Fruit fly (Drosophila melanogaster) whole organism, embryonic: ENCODE results near the gene rhea.

Experiments
- B-H1 ChIP-seq: fragments of 200-800 bp; sonication (Bioruptor generic); IDR thresholded peaks from 3 replicates; pipeline ENCODE4 v1.3.6; 2022; ENCODE audit warnings: missing biosample characterization, missing genetic modification characterization
- Blimp-1 ChIP-seq: fragments of 200-800 bp; sonication (Bioruptor generic); optimal IDR thresholded peaks from 3 replicates; lab custom pipeline; 2018; ENCODE audit warnings: missing biosample characterization, missing genetic modification characterization, mild to moderate bottlenecking, moderate library complexity, missing genetic modification reagents
- CG1024 ChIP-seq: fragments of 200-800 bp; sonication (Bioruptor generic); IDR thresholded peaks from 2 replicates; pipeline ENCODE4 v1.3.6; 2022; ENCODE audit warnings: missing biosample characterization, missing genetic modification characterization
- CG10959 ChIP-seq: fragments of 200-800 bp; sonication (Bioruptor generic); IDR thresholded peaks from 2 replicates; pipeline ENCODE4 v1.3.6; 2022; ENCODE audit warnings: missing biosample characterization, missing genetic modification characterization
- CG12236 ChIP-seq: fragments of 200-800 bp; sonication (Bioruptor generic); optimal IDR thresholded peaks from 2 replicates; lab custom pipeline; 2016; ENCODE audit warnings: missing biosample characterization, missing genetic modification characterization
- CG1233 ChIP-seq: fragments of 200-800 bp; sonication (Bioruptor generic); optimal IDR thresholded peaks from 4 replicates; lab custom pipeline; 2018; ENCODE audit warnings: missing biosample characterization, mild to moderate bottlenecking, missing genetic modification characterization
- CG14014 ChIP-seq: fragments of 200-800 bp; sonication (Bioruptor generic); IDR thresholded peaks from 2 replicates; pipeline ENCODE4 v1.3.6; 2022; ENCODE audit warnings: missing biosample characterization, missing genetic modification characterization
- CG1529 ChIP-seq: fragments of 200-800 bp; sonication (Bioruptor generic); optimal IDR thresholded peaks from 3 replicates; lab custom pipeline; 2018; ENCODE audit warnings: missing biosample characterization, missing genetic modification characterization
- CG15514 ChIP-seq: fragments of 200-800 bp; sonication (Bioruptor generic); optimal IDR thresholded peaks from 3 replicates; lab custom pipeline; 2017; ENCODE audit warnings: missing biosample characterization, missing genetic modification characterization, mild to moderate bottlenecking, moderate library complexity, missing genetic modification reagents
- CG17385 ChIP-seq: fragments of 200-800 bp; sonication (Bioruptor generic); optimal IDR thresholded peaks from 3 replicates; lab custom pipeline; 2018; ENCODE audit warnings: missing biosample characterization, mild to moderate bottlenecking, missing genetic modification characterization
- CG34376 ChIP-seq: fragments of 200-800 bp; sonication (Bioruptor generic); optimal IDR thresholded peaks from 2 replicates; lab custom pipeline; 2018; ENCODE audit warnings: missing biosample characterization, mild to moderate bottlenecking, missing genetic modification characterization
- CG5953 ChIP-seq: fragments of 200-800 bp; sonication (Bioruptor generic); IDR thresholded peaks from 2 replicates; pipeline ENCODE4 v1.3.6; 2022; ENCODE audit warnings: missing biosample characterization, missing genetic modification characterization
- CG6854 ChIP-seq: fragments of 200-800 bp; sonication (Bioruptor generic); optimal IDR thresholded peaks from 3 replicates; lab custom pipeline; 2017; ENCODE audit warnings: missing biosample characterization, mild to moderate bottlenecking, missing genetic modification characterization
- CG7745 ChIP-seq: fragments of 200-800 bp; sonication (Bioruptor generic); optimal IDR thresholded peaks from 2 replicates; lab custom pipeline; 2018; ENCODE audit warnings: missing biosample characterization, mild to moderate bottlenecking, missing genetic modification characterization, moderate library complexity
- CG8359 ChIP-seq: fragments of 200-800 bp; sonication (Bioruptor generic); optimal IDR thresholded peaks from 2 replicates; lab custom pipeline; 2017; ENCODE audit warnings: missing biosample characterization, mild to moderate bottlenecking, missing genetic modification characterization, borderline replicate concordance
- Dek ChIP-seq: fragments of 200-800 bp; sonication (Bioruptor generic); optimal IDR thresholded peaks from 3 replicates; lab custom pipeline; 2019; ENCODE audit warnings: missing biosample characterization, mild to moderate bottlenecking, missing genetic modification characterization, moderate library complexity
- Dip3 ChIP-seq: fragments of 200-800 bp; sonication (Bioruptor generic); optimal IDR thresholded peaks from 3 replicates; lab custom pipeline; 2016; ENCODE audit warnings: missing biosample characterization, missing genetic modification characterization
- Dref ChIP-seq: fragments of 200-800 bp; sonication (Bioruptor generic); IDR thresholded peaks from 2 replicates; pipeline ENCODE4 v1.3.6; 2022; ENCODE audit warnings: missing biosample characterization, missing genetic modification characterization
- ERR ChIP-seq: fragments of 200-800 bp; sonication (Bioruptor generic); optimal IDR thresholded peaks from 2 replicates; lab custom pipeline; 2016; ENCODE audit warnings: missing biosample characterization, missing genetic modification characterization
- Gsc ChIP-seq: fragments of 200-800 bp; sonication (Bioruptor generic); IDR thresholded peaks from 2 replicates; pipeline ENCODE4 v1.3.6; 2022; ENCODE audit warnings: missing biosample characterization, missing genetic modification characterization
- Mrtf ChIP-seq: fragments of 200-800 bp; sonication (Bioruptor generic); IDR thresholded peaks from 3 replicates; pipeline ENCODE4 v1.3.6; 2022; ENCODE audit warnings: missing biosample characterization, missing genetic modification characterization
- Nf-YC ChIP-seq: fragments of 200-800 bp; optimal IDR thresholded peaks from 3 replicates; lab custom pipeline; 2019; ENCODE audit warnings: missing biosample characterization, mild to moderate bottlenecking, missing genetic modification characterization, moderate library complexity
- Oaz ChIP-seq: fragments of 200-800 bp; sonication (Bioruptor generic); IDR thresholded peaks from 2 replicates; pipeline ENCODE4 v1.3.6; 2022; ENCODE audit warnings: missing biosample characterization, missing genetic modification characterization
- Oli ChIP-seq: fragments of 200-800 bp; sonication (Bioruptor generic); optimal IDR thresholded peaks from 2 replicates; lab custom pipeline; 2018; ENCODE audit warnings: missing biosample characterization, mild to moderate bottlenecking, missing genetic modification characterization, moderate library complexity
- Pdp1 ChIP-seq, 2 experiments: fragments of 200-800 bp; sonication (Bioruptor generic); optimal IDR thresholded peaks; 3 replicates each; lab custom pipeline; 2016; ENCODE audit warnings: missing biosample characterization in 2 of 2, missing genetic modification characterization in 2 of 2, mild to moderate bottlenecking in 1 of 2, moderate library complexity in 1 of 2
- Poxn ChIP-seq: fragments of 200-800 bp; sonication (Bioruptor generic); IDR thresholded peaks from 2 replicates; pipeline ENCODE4 v1.3.6; 2022; ENCODE audit warnings: missing biosample characterization, missing genetic modification characterization
- Sry-β ChIP-seq: fragments of 200-800 bp; sonication (Bioruptor generic); optimal IDR thresholded peaks from 2 replicates; lab custom pipeline; 2018; ENCODE audit warnings: missing biosample characterization, mild to moderate bottlenecking, missing genetic modification characterization, moderate library complexity
- Ssrp ChIP-seq: fragments of 200-800 bp; sonication (Bioruptor generic); optimal IDR thresholded peaks from 2 replicates; lab custom pipeline; 2018; ENCODE audit warnings: missing biosample characterization, mild to moderate bottlenecking, missing genetic modification characterization, moderate library complexity
- Usf ChIP-seq: fragments of 200-800 bp; sonication (Bioruptor generic); optimal IDR thresholded peaks from 2 replicates; lab custom pipeline; 2017; ENCODE audit warnings: missing genotype, missing biosample characterization, missing genetic modification characterization
- amos ChIP-seq: fragments of 200-800 bp; sonication (Bioruptor generic); IDR thresholded peaks from 2 replicates; pipeline ENCODE4 v1.3.6; 2022; ENCODE audit warnings: missing biosample characterization, missing genetic modification characterization; ENCODE audit not compliant: partially characterized antibody
- ara ChIP-seq: fragments of 200-800 bp; sonication (Bioruptor generic); IDR thresholded peaks from 2 replicates; pipeline ENCODE4 v1.3.6; 2022; ENCODE audit warnings: missing biosample characterization, missing genetic modification characterization
- cad ChIP-seq: fragments of >200 bp; optimal IDR thresholded peaks from 2 replicates; lab custom pipeline; 2017; ENCODE audit warnings: missing biosample characterization, missing genetic modification characterization
- chinmo ChIP-seq: fragments of 200-800 bp; sonication (Bioruptor generic); IDR thresholded peaks from 4 replicates; pipeline ENCODE4 v1.3.6; 2022; ENCODE audit warnings: missing biosample characterization, missing genetic modification characterization; ENCODE audit not compliant: partially characterized antibody
- dati ChIP-seq: fragments of 200-800 bp; sonication (Bioruptor generic); IDR thresholded peaks from 2 replicates; pipeline ENCODE4 v1.3.6; 2022; ENCODE audit warnings: missing biosample characterization, missing genetic modification characterization
- dpn ChIP-seq, 2 experiments: fragments of 200-800 bp; sonication (Bioruptor generic); optimal IDR thresholded peaks; 3 replicates each; lab custom pipeline; 2016; ENCODE audit warnings: missing biosample characterization in 2 of 2, missing genetic modification characterization in 2 of 2
- en ChIP-seq: fragments of 200-800 bp; sonication (Bioruptor generic); optimal IDR thresholded peaks from 2 replicates; lab custom pipeline; 2016; ENCODE audit warnings: missing biosample characterization, missing genetic modification characterization
- esg ChIP-seq: fragments of 200-800 bp; sonication (Bioruptor generic); conservative IDR thresholded peaks from 2 replicates; pipeline ENCODE4 v1.3.6; 2022; ENCODE audit warnings: missing biosample characterization, missing genetic modification characterization
- fru ChIP-seq: fragments of >200 bp; optimal IDR thresholded peaks from 2 replicates; lab custom pipeline; 2017
- knrl ChIP-seq: fragments of 200-800 bp; sonication (Bioruptor generic); IDR thresholded peaks from 3 replicates; pipeline ENCODE4 v1.3.6; 2022; ENCODE audit warnings: missing biosample characterization, missing genetic modification characterization; ENCODE audit not compliant: partially characterized antibody
- org-1 ChIP-seq: fragments of 200-800 bp; sonication (Bioruptor generic); optimal IDR thresholded peaks from 2 replicates; lab custom pipeline; 2017; ENCODE audit warnings: missing biosample characterization, missing genetic modification characterization
- schlank ChIP-seq: fragments of 200-800 bp; sonication (Bioruptor generic); optimal IDR thresholded peaks from 2 replicates; lab custom pipeline; 2018; ENCODE audit warnings: missing biosample characterization, mild to moderate bottlenecking, missing genetic modification characterization
- scrt ChIP-seq: fragments of 200-800 bp; sonication (Bioruptor generic); optimal IDR thresholded peaks from 2 replicates; lab custom pipeline; 2018; ENCODE audit warnings: missing biosample characterization, mild to moderate bottlenecking, missing genetic modification characterization, moderate library complexity
- seq ChIP-seq: fragments of 200-800 bp; sonication (Bioruptor generic); IDR thresholded peaks from 2 replicates; pipeline ENCODE4 v1.3.6; 2022; ENCODE audit warnings: missing biosample characterization, missing genetic modification characterization
- slbo ChIP-seq: fragments of 200-800 bp; sonication (Bioruptor generic); IDR thresholded peaks from 2 replicates; pipeline ENCODE4 v1.3.6; 2022; ENCODE audit warnings: missing biosample characterization, missing genetic modification characterization
- stwl ChIP-seq: fragments of 200-800 bp; sonication (Bioruptor generic); optimal IDR thresholded peaks from 3 replicates; lab custom pipeline; 2018; ENCODE audit warnings: missing biosample characterization, mild to moderate bottlenecking, missing genetic modification characterization, moderate library complexity
- sug ChIP-seq: fragments of 200-800 bp; optimal IDR thresholded peaks from 2 replicates; lab custom pipeline; 2019; ENCODE audit warnings: missing biosample characterization, mild to moderate bottlenecking, missing genetic modification characterization, moderate library complexity
- tll ChIP-seq, 2 experiments: fragments of 200-800 bp in 1 of 2; fragments of >200 bp in 1 of 2; sonication (Bioruptor generic) in 1 of 2; optimal IDR thresholded peaks; 2 replicates each; lab custom pipeline; 2017 to 2019; ENCODE audit warnings: missing biosample characterization in 2 of 2, missing genetic modification characterization in 2 of 2, mild to moderate bottlenecking in 1 of 2, moderate library complexity in 1 of 2
- vnd ChIP-seq: fragments of 200-800 bp; sonication (Bioruptor generic); IDR thresholded peaks from 3 replicates; pipeline ENCODE4 v1.3.6; 2022; ENCODE audit warnings: missing biosample characterization, missing genetic modification characterization; ENCODE audit not compliant: partially characterized antibody
- z ChIP-seq: fragments of 200-800 bp; sonication (Bioruptor generic); IDR thresholded peaks from 3 replicates; pipeline ENCODE4 v1.3.6; 2022; ENCODE audit warnings: missing biosample characterization, missing genetic modification characterization

The rhea gene

dm6 chr3L:8553125-8553524 lies 8.3 kb downstream of the rhea start (continued):
- TF ChIP-seq Oli (tag; lab: Kevin White, UChicago) (peak; percentile 18), z (GFP tag; lab: Robert Waterston, UW) (0 out of 3 replicates have a peak, but pooled peaks have one; percentile 23), Gsc (GFP tag; lab: Robert Waterston, UW) (no peak), Usf (GFP tag; lab: Kevin White, UChicago) (no peak), Dek (tag; lab: Kevin White, UChicago) (no peak), en (no peak), fru (lab: Kevin White, UChicago) (no peak), seq (GFP tag; lab: Robert Waterston, UW) (no peak), dpn (GFP tag; optimal IDR thresholded peaks at IDR 0.05; lab: Kevin White, UChicago) (peak in 1 of 2 experiments; percentile 2), CG17385 (GFP tag; lab: Kevin White, UChicago) (peak; percentile 3), CG1233 (GFP tag; lab: Kevin White, UChicago) (no peak), org-1 (GFP tag; lab: Kevin White, UChicago) (peak; percentile 16), slbo (0 out of 2 replicates have a peak, but pooled peaks have one; percentile 34), Ssrp (tag; lab: Kevin White, UChicago) (no peak), sug (tag; lab: Kevin White, UChicago) (peak; percentile 6), Nf-YC (tag; lab: Kevin White, UChicago) (peak; percentile 0)

dm6 chr3L:8554024-8554642 lies 9.3 kb downstream of the rhea start:
- TF ChIP-seq CG12236 (GFP tag; lab: Kevin White, UChicago) (no peak), knrl (GFP tag; lab: Robert Waterston, UW) (no peak), ara (GFP tag; lab: Robert Waterston, UW) (0 out of 2 replicates have a peak, but pooled peaks have one; percentile 43), tll (GFP tag; optimal IDR thresholded peaks at IDR 0.05; lab: Kevin White, UChicago) (peak in 1 of 2 experiments; percentile 23), CG5953 (GFP tag; lab: Robert Waterston, UW) (no peak), schlank (no peak), CG1529 (GFP tag; lab: Kevin White, UChicago) (no peak), CG1024 (no peak), B-H1 (GFP tag; lab: Robert Waterston, UW) (no peak), CG10959 (GFP tag; lab: Robert Waterston, UW) (no peak), CG7745 (tag; lab: Kevin White, UChicago) (no peak), Blimp-1 (GFP tag; lab: Kevin White, UChicago) (peak; percentile 72), cad (peak; percentile 60), vnd (GFP tag; lab: Robert Waterston, UW) (no peak), CG34376 (GFP tag; lab: Kevin White, UChicago) (peak; percentile 19), CG15514 (GFP tag; lab: Kevin White, UChicago) (no peak), CG6854 (no peak), Dref (GFP tag; lab: Robert Waterston, UW) (no peak), chinmo (GFP tag; lab: Robert Waterston, UW) (peak; percentile 89), Sry-β (GFP tag; lab: Kevin White, UChicago) (no peak), CG8359 (GFP tag; lab: Kevin White, UChicago) (no peak), Mrtf (GFP tag; lab: Robert Waterston, UW) (no peak), amos (GFP tag; lab: Robert Waterston, UW) (no peak), Poxn (GFP tag; lab: Robert Waterston, UW) (no peak), dati (GFP tag; lab: Robert Waterston, UW) (no peak), Oaz (GFP tag; lab: Robert Waterston, UW) (no peak), CG14014 (no peak), Ssrp (tag; lab: Kevin White, UChicago) (no peak), Dip3 (GFP tag; lab: Kevin White, UChicago) (no peak), Pdp1 (GFP tag; optimal IDR thresholded peaks at IDR 0.05; lab: Kevin White, UChicago) (peak in 1 of 2 experiments; percentile 62), scrt (GFP tag; lab: Kevin White, UChicago) (no peak), stwl (no peak), esg (GFP tag; lab: Robert Waterston, UW) (no peak), ERR (GFP tag; lab: Kevin White, UChicago) (no peak)
